Fruit fly (Drosophila melanogaster) whole organism, embryonic: ENCODE measurements around the gene CG31952.

Experiments
- Ada2b ChIP-seq: fragments of 200-800 bp; sonication (Bioruptor generic); IDR thresholded peaks from 2 replicates; pipeline ENCODE4 v1.3.6; 2022; ENCODE audit warnings: missing biosample characterization, missing genetic modification characterization
- CG1024 ChIP-seq: fragments of 200-800 bp; sonication (Bioruptor generic); IDR thresholded peaks from 2 replicates; pipeline ENCODE4 v1.3.6; 2022; ENCODE audit warnings: missing biosample characterization, missing genetic modification characterization
- CG10321 ChIP-seq: fragments of 200-800 bp; sonication (Bioruptor generic); IDR thresholded peaks from 2 replicates; pipeline ENCODE4 v1.3.6; 2022; ENCODE audit warnings: missing biosample characterization, missing genetic modification characterization
- CG10654 ChIP-seq: fragments of 200-800 bp; sonication (Bioruptor generic); optimal IDR thresholded peaks from 2 replicates; lab custom pipeline; 2016; ENCODE audit warnings: missing biosample characterization, missing genetic modification characterization
- CG10959 ChIP-seq: fragments of 200-800 bp; sonication (Bioruptor generic); IDR thresholded peaks from 2 replicates; pipeline ENCODE4 v1.3.6; 2022; ENCODE audit warnings: missing biosample characterization, missing genetic modification characterization
- CG11723 ChIP-seq: fragments of 200-800 bp; sonication (Bioruptor generic); optimal IDR thresholded peaks from 2 replicates; lab custom pipeline; 2017; ENCODE audit warnings: missing biosample characterization, mild to moderate bottlenecking, missing genetic modification characterization
- CG14441 ChIP-seq: fragments of 200-800 bp; sonication (Bioruptor generic); IDR thresholded peaks from 2 replicates; pipeline ENCODE4 v1.3.6; 2022; ENCODE audit warnings: missing biosample characterization, missing genetic modification characterization
- CG15514 ChIP-seq: fragments of 200-800 bp; sonication (Bioruptor generic); optimal IDR thresholded peaks from 3 replicates; lab custom pipeline; 2017; ENCODE audit warnings: missing biosample characterization, missing genetic modification characterization, mild to moderate bottlenecking, moderate library complexity, missing genetic modification reagents
- CG1647 ChIP-seq: fragments of 200-800 bp; sonication (Bioruptor generic); optimal IDR thresholded peaks from 3 replicates; lab custom pipeline; 2016; ENCODE audit warnings: missing biosample characterization, missing genetic modification characterization
- CG17186 ChIP-seq: fragments of 200-800 bp; sonication (Bioruptor generic); optimal IDR thresholded peaks from 3 replicates; lab custom pipeline; 2017; ENCODE audit warnings: missing biosample characterization, missing genetic modification reagents, missing genetic modification characterization
- CG17359 ChIP-seq: fragments of 200-800 bp; sonication (Bioruptor generic); optimal IDR thresholded peaks from 3 replicates; lab custom pipeline; 2018; ENCODE audit warnings: missing biosample characterization, mild to moderate bottlenecking, missing genetic modification characterization, moderate library complexity
- CG17568 ChIP-seq: fragments of 200-800 bp; sonication (Bioruptor generic); optimal IDR thresholded peaks from 2 replicates; lab custom pipeline; 2018; ENCODE audit warnings: missing biosample characterization, mild to moderate bottlenecking, missing genetic modification characterization, moderate library complexity
- CG18476 ChIP-seq: fragments of 200-800 bp; sonication (Bioruptor generic); optimal IDR thresholded peaks from 2 replicates; lab custom pipeline; 2016; ENCODE audit warnings: missing biosample characterization, mild to moderate bottlenecking, missing genetic modification characterization
- CG2120 ChIP-seq: fragments of 200-800 bp; sonication (Bioruptor generic); optimal IDR thresholded peaks from 3 replicates; lab custom pipeline; 2016; ENCODE audit warnings: missing biosample characterization, missing genetic modification characterization
- CG2202 ChIP-seq: fragments of 200-800 bp; sonication (Bioruptor generic); optimal IDR thresholded peaks from 2 replicates; lab custom pipeline; 2018; ENCODE audit warnings: missing biosample characterization, mild to moderate bottlenecking, missing genetic modification characterization
- CG30020 ChIP-seq: fragments of 200-800 bp; optimal IDR thresholded peaks from 2 replicates; lab custom pipeline; 2019; ENCODE audit warnings: missing biosample characterization, mild to moderate bottlenecking, missing genetic modification characterization, moderate library complexity
- CG32532 ChIP-seq: fragments of 200-800 bp; sonication (Bioruptor generic); IDR thresholded peaks from 2 replicates; pipeline ENCODE4 v1.3.6; 2022; ENCODE audit warnings: missing biosample characterization, missing genetic modification characterization
- CG3726 ChIP-seq: fragments of 200-800 bp; sonication (Bioruptor generic); IDR thresholded peaks from 3 replicates; pipeline ENCODE4, ENCODE4 v1.3.6; 2022; ENCODE audit warnings: missing biosample characterization, missing genetic modification characterization
- CG3995 ChIP-seq: fragments of 200-800 bp; sonication (Bioruptor generic); optimal IDR thresholded peaks from 3 replicates; lab custom pipeline; 2016; ENCODE audit warnings: missing biosample characterization, missing genetic modification characterization
- CG4404 ChIP-seq: fragments of 200-800 bp; sonication (Bioruptor generic); IDR thresholded peaks from 2 replicates; pipeline ENCODE4 v1.3.6; 2022; ENCODE audit warnings: missing biosample characterization, missing genetic modification characterization
- CG4707 ChIP-seq: fragments of 200-800 bp; sonication (Bioruptor generic); optimal IDR thresholded peaks from 2 replicates; lab custom pipeline; 2018; ENCODE audit warnings: missing biosample characterization, mild to moderate bottlenecking, missing genetic modification characterization, moderate library complexity
- CG6791 ChIP-seq: fragments of 200-800 bp; sonication (Bioruptor generic); IDR thresholded peaks from 3 replicates; pipeline ENCODE4 v1.3.6; 2022; ENCODE audit warnings: missing biosample characterization, missing genetic modification characterization; ENCODE audit not compliant: partially characterized antibody
- CG7963 ChIP-seq: fragments of 200-800 bp; sonication (Bioruptor generic); IDR thresholded peaks from 3 replicates; pipeline ENCODE4 v1.3.6; 2022; ENCODE audit warnings: missing biosample characterization, missing genetic modification characterization; ENCODE audit not compliant: partially characterized antibody
- CG8765 ChIP-seq: fragments of 200-800 bp; sonication (Bioruptor generic); IDR thresholded peaks from 2 replicates; pipeline ENCODE4 v1.3.6; 2022; ENCODE audit warnings: missing biosample characterization, missing genetic modification characterization
- CG8944 ChIP-seq: fragments of 200-800 bp; sonication (Bioruptor generic); optimal IDR thresholded peaks from 3 replicates; lab custom pipeline; 2016; ENCODE audit warnings: missing biosample characterization, missing genetic modification characterization
- CG9609 ChIP-seq: fragments of 200-800 bp; sonication (Bioruptor generic); optimal IDR thresholded peaks from 3 replicates; lab custom pipeline; 2016; ENCODE audit warnings: missing biosample characterization, missing genetic modification characterization
- CG9797 ChIP-seq: fragments of 200-800 bp; sonication (Bioruptor generic); optimal IDR thresholded peaks from 3 replicates; lab custom pipeline; 2018; ENCODE audit warnings: missing biosample characterization, mild to moderate bottlenecking, missing genetic modification characterization
- Dad ChIP-seq: fragments of 200-800 bp; sonication (Bioruptor generic); optimal IDR thresholded peaks from 3 replicates; lab custom pipeline; 2016; ENCODE audit warnings: missing biosample characterization, missing genetic modification characterization
- Doc2 ChIP-seq: fragments of 200-800 bp; sonication (Bioruptor generic); IDR thresholded peaks from 2 replicates; pipeline ENCODE4 v1.3.6; 2022; ENCODE audit warnings: missing biosample characterization, missing genetic modification characterization
- Ets97D ChIP-seq: fragments of 200-800 bp; sonication (Bioruptor generic); optimal IDR thresholded peaks from 3 replicates; lab custom pipeline; 2016; ENCODE audit warnings: missing biosample characterization, missing genetic modification characterization
- Gug ChIP-seq: fragments of 200-800 bp; sonication (Bioruptor generic); IDR thresholded peaks from 4 replicates; pipeline ENCODE4 v1.3.6; 2022; ENCODE audit warnings: missing biosample characterization, missing genetic modification characterization
- HHEX ChIP-seq: fragments of 200-800 bp; sonication (Bioruptor generic); optimal IDR thresholded peaks from 3 replicates; lab custom pipeline; 2017; ENCODE audit warnings: missing biosample characterization, mild to moderate bottlenecking, missing genetic modification characterization, missing genetic modification reagents
- HLH54F ChIP-seq: fragments of 200-800 bp; sonication (Bioruptor generic); optimal IDR thresholded peaks from 3 replicates; lab custom pipeline; 2016; ENCODE audit warnings: missing biosample characterization, missing genetic modification characterization
- Hey ChIP-seq: fragments of 200-800 bp; sonication (Bioruptor generic); optimal IDR thresholded peaks from 3 replicates; lab custom pipeline; 2018; ENCODE audit warnings: missing biosample characterization, mild to moderate bottlenecking, missing genetic modification characterization
- Opbp ChIP-seq: fragments of 200-800 bp; sonication (Bioruptor generic); IDR thresholded peaks from 3 replicates; pipeline ENCODE4 v1.3.6; 2022; ENCODE audit warnings: missing biosample characterization, missing genetic modification characterization; ENCODE audit not compliant: partially characterized antibody
- PHDP ChIP-seq: fragments of 200-800 bp; sonication (Bioruptor generic); optimal IDR thresholded peaks from 3 replicates; lab custom pipeline; 2018; ENCODE audit warnings: missing biosample characterization, mild to moderate bottlenecking, missing genetic modification characterization, moderate library complexity
- Sin3A ChIP-seq: fragments of >200 bp; optimal IDR thresholded peaks from 2 replicates; lab custom pipeline; 2018
- Six4 ChIP-seq: fragments of 200-800 bp; sonication (Bioruptor generic); optimal IDR thresholded peaks from 2 replicates; lab custom pipeline; 2016; ENCODE audit warnings: missing biosample characterization, missing genetic modification characterization
- ash1 ChIP-seq: fragments of 200-800 bp; sonication (Bioruptor generic); optimal IDR thresholded peaks from 2 replicates; lab custom pipeline; 2018; ENCODE audit warnings: missing biosample characterization, mild to moderate bottlenecking, missing genetic modification characterization
- chm ChIP-seq: fragments of 200-800 bp; sonication (Bioruptor generic); IDR thresholded peaks from 2 replicates; pipeline ENCODE4 v1.3.6; 2022; ENCODE audit warnings: missing biosample characterization, missing genetic modification characterization
- ci ChIP-seq: fragments of 200-800 bp; sonication (Bioruptor generic); IDR thresholded peaks from 3 replicates; pipeline ENCODE4 v1.3.6; 2022; ENCODE audit warnings: missing biosample characterization, missing genetic modification characterization
- dimm ChIP-seq: fragments of 200-800 bp; sonication (Bioruptor generic); IDR thresholded peaks from 2 replicates; pipeline ENCODE4 v1.3.6; 2022; ENCODE audit warnings: missing biosample characterization, missing genetic modification characterization
- dm ChIP-seq: fragments of 200-800 bp; sonication (Bioruptor generic); optimal IDR thresholded peaks from 3 replicates; lab custom pipeline; 2016; ENCODE audit warnings: missing biosample characterization, missing genetic modification characterization
- ems ChIP-seq: fragments of 200-800 bp; sonication (Bioruptor generic); optimal IDR thresholded peaks from 3 replicates; lab custom pipeline; 2016; ENCODE audit warnings: missing biosample characterization, missing genetic modification characterization
- gsb-n ChIP-seq: fragments of 200-800 bp; sonication (Bioruptor generic); optimal IDR thresholded peaks from 3 replicates; lab custom pipeline; 2018; ENCODE audit warnings: missing biosample characterization, mild to moderate bottlenecking, missing genetic modification characterization
- ken ChIP-seq: fragments of 200-800 bp; sonication (Bioruptor generic); IDR thresholded peaks from 3 replicates; pipeline ENCODE4 v1.3.6; 2022; ENCODE audit warnings: missing biosample characterization, missing genetic modification characterization
- lmd ChIP-seq: fragments of 200-800 bp; sonication (Bioruptor generic); IDR thresholded peaks from 2 replicates; pipeline ENCODE4 v1.3.6; 2022; ENCODE audit warnings: missing biosample characterization, missing genetic modification characterization
- nau ChIP-seq: fragments of 200-800 bp; sonication (Bioruptor generic); optimal IDR thresholded peaks from 3 replicates; lab custom pipeline; 2017; ENCODE audit warnings: missing biosample characterization, mild to moderate bottlenecking, missing genetic modification characterization, missing genetic modification reagents
- nerfin-1 ChIP-seq: fragments of 200-800 bp; sonication (Bioruptor generic); optimal IDR thresholded peaks from 3 replicates; lab custom pipeline; 2019; ENCODE audit warnings: missing biosample characterization, mild to moderate bottlenecking, missing genetic modification characterization, moderate library complexity
- peb ChIP-seq: fragments of 200-800 bp; sonication (Bioruptor generic); IDR thresholded peaks from 2 replicates; pipeline ENCODE4 v1.3.6; 2022; ENCODE audit warnings: missing biosample characterization, missing genetic modification characterization
- so ChIP-seq: fragments of 200-800 bp; sonication (Bioruptor generic); IDR thresholded peaks from 3 replicates; pipeline ENCODE4 v1.3.6; 2022; ENCODE audit warnings: missing biosample characterization, missing genetic modification characterization
- tx ChIP-seq: fragments of 200-800 bp; sonication (Bioruptor generic); optimal IDR thresholded peaks from 2 replicates; lab custom pipeline; 2016; ENCODE audit warnings: missing biosample characterization, missing genetic modification characterization
- unc-4 ChIP-seq: fragments of 200-800 bp; sonication (Bioruptor generic); IDR thresholded peaks from 2 replicates; pipeline ENCODE4 v1.3.6; 2022; ENCODE audit warnings: missing biosample characterization, missing genetic modification characterization; ENCODE audit not compliant: partially characterized antibody

CG31952 gene

dm6 chr2L:3372483-3372929 lies 44.0 kb upstream of the CG31952 start (continued):
- TF ChIP-seq ken (GFP tag; lab: Robert Waterston, UW) (no peak), unc-4 (GFP tag; lab: Robert Waterston, UW) (no peak), dm (GFP tag; lab: Kevin White, UChicago) (no peak), nerfin-1 (tag; lab: Kevin White, UChicago) (no peak), Doc2 (GFP tag; lab: Robert Waterston, UW) (no peak), Hey (tag; lab: Kevin White, UChicago) (no peak), CG18476 (GFP tag; lab: Kevin White, UChicago) (no peak), Opbp (GFP tag; lab: Robert Waterston, UW) (no peak; the same call in 2 of the 3 replicates), CG7963 (GFP tag; lab: Robert Waterston, UW) (peak; percentile 42; the same call in 1 of the 3 replicates), CG1024 (GFP tag; lab: Robert Waterston, UW) (no peak), CG4707 (GFP tag; lab: Kevin White, UChicago) (no peak), CG15514 (GFP tag; lab: Kevin White, UChicago) (no peak), peb (GFP tag; lab: Robert Waterston, UW) (no peak), HLH54F (GFP tag; lab: Kevin White, UChicago) (no peak), CG17186 (no peak), CG8944 (GFP tag; lab: Kevin White, UChicago) (no peak), ems (no peak), CG2120 (peak; percentile 18), CG2202 (tag; lab: Kevin White, UChicago) (no peak), Ets97D (GFP tag; lab: Kevin White, UChicago) (no peak), CG32532 (GFP tag; lab: Robert Waterston, UW) (no peak), dimm (GFP tag; lab: Robert Waterston, UW) (no peak), lmd (no peak), CG3726 (no peak), CG30020 (tag; lab: Kevin White, UChicago) (no peak), Gug (GFP tag; lab: Robert Waterston, UW) (no peak), ci (no peak), Six4 (GFP tag; lab: Kevin White, UChicago) (no peak), CG9797 (no peak), CG17568 (no peak), Sin3A (no peak), CG4404 (GFP tag; lab: Robert Waterston, UW) (no peak), CG3995 (GFP tag; lab: Kevin White, UChicago) (no peak), CG10654 (GFP tag; lab: Kevin White, UChicago) (no peak), CG10321 (GFP tag; lab: Robert Waterston, UW) (no peak), CG1647 (GFP tag; lab: Kevin White, UChicago) (no peak), Dad (no peak), so (GFP tag; lab: Robert Waterston, UW) (no peak), gsb-n (tag; lab: Kevin White, UChicago) (no peak), nau (GFP tag; lab: Kevin White, UChicago) (no peak), CG14441 (GFP tag; lab: Robert Waterston, UW) (no peak), CG9609 (peak; percentile 2), chm (GFP tag; lab: Robert Waterston, UW) (0 out of 2 replicates have a peak, but pooled peaks have one; percentile 22), PHDP (tag; lab: Kevin White, UChicago) (peak; percentile 7), CG8765 (no peak), CG10959 (no peak), ash1 (GFP tag; lab: Kevin White, UChicago) (no peak), tx (no peak), CG17359 (tag; lab: Kevin White, UChicago) (peak; percentile 6), CG11723 (GFP tag; lab: Kevin White, UChicago) (no peak), HHEX (GFP tag; lab: Kevin White, UChicago) (no peak), CG6791 (GFP tag; lab: Robert Waterston, UW) (0 out of 3 replicates have a peak, but pooled peaks have one; percentile 19), Ada2b (GFP tag; lab: Robert Waterston, UW) (no peak)
